Worm (Caenorhabditis elegans) whole organism, young adult: ENCODE results near the gene T04C12.9.
A peak's percentile ranks its signal among the peaks of the same experiment; 100 is the strongest.

ENCODE experiments used
- B0019.2 ChIP-seq: fragments of 200-800 bp; sonication (Bioruptor generic); conservative IDR thresholded peaks from 2 replicates; pipeline ENCODE4 v1.3.6; 2022; ENCODE audit warnings: missing genetic modification reagents, missing genetic modification characterization, missing compliant biosample characterization
- D2030.7 ChIP-seq: fragments of 200-800 bp; sonication (Bioruptor generic); IDR thresholded peaks from 2 replicates; pipeline ENCODE4 v1.3.6; 2022; ENCODE audit warnings: missing genetic modification reagents, missing genetic modification characterization, missing compliant biosample characterization
- F22D6.2 ChIP-seq: sonication (generic microtip); optimal IDR thresholded peaks from 2 replicates; lab custom pipeline; 2016; ENCODE audit warnings: mild to moderate bottlenecking, missing genetic modification characterization, missing compliant biosample characterization
- F33H1.4 ChIP-seq: fragments of 200-800 bp; sonication (Bioruptor generic); IDR thresholded peaks from 2 replicates; pipeline ENCODE4 v1.3.6; 2022; ENCODE audit warnings: missing genetic modification reagents, missing genetic modification characterization, missing compliant biosample characterization
- F37B4.10 ChIP-seq: fragments of 200-800 bp; sonication (Bioruptor generic); IDR thresholded peaks from 2 replicates; pipeline ENCODE4 v1.3.6; 2022; ENCODE audit warnings: missing genetic modification characterization, missing compliant biosample characterization
- F55B11.4 ChIP-seq: sonication (generic microtip); optimal IDR thresholded peaks from 2 replicates; lab custom pipeline; 2016; ENCODE audit warnings: missing compliant biosample characterization, missing genetic modification characterization, borderline replicate concordance; ENCODE audit not compliant: insufficient read depth
- Y56A3A.18 ChIP-seq: fragments of 200-800 bp; sonication (Bioruptor generic); IDR thresholded peaks from 2 replicates; pipeline ENCODE4 v1.3.6; 2022; ENCODE audit warnings: missing genetic modification reagents, missing genetic modification characterization, missing compliant biosample characterization
- aptf-3 ChIP-seq: fragments of 200-800 bp; sonication (Bioruptor generic); IDR thresholded peaks from 2 replicates; pipeline ENCODE4 v1.3.6; 2022; ENCODE audit warnings: missing genetic modification characterization, missing compliant biosample characterization
- attf-5 ChIP-seq: fragments of 200-800 bp; sonication (Bioruptor generic); optimal IDR thresholded peaks from 2 replicates; lab custom pipeline; 2018; ENCODE audit warnings: mild to moderate bottlenecking, missing genetic modification characterization, missing compliant biosample characterization
- bed-2 ChIP-seq: fragments of 200-800 bp; sonication (Bioruptor generic); IDR thresholded peaks from 2 replicates; pipeline ENCODE4 v1.3.6; 2022; ENCODE audit warnings: missing genetic modification reagents, missing genetic modification characterization, missing compliant biosample characterization
- cebp-1 ChIP-seq, 2 experiments: fragments of 200-800 bp in 1 of 2; sonication (Bioruptor generic) in 1 of 2; sonication (generic microtip) in 1 of 2; IDR thresholded peaks in 1 of 2; optimal IDR thresholded peaks in 1 of 2; 2 replicates each; pipeline versions ENCODE4 v1.3.6 to Lab custom; 2017 to 2022; ENCODE audit warnings: missing compliant biosample characterization in 2 of 2, missing genetic modification characterization in 2 of 2, mild to moderate bottlenecking in 1 of 2, missing genetic modification reagents in 1 of 2, moderate library complexity in 1 of 2
- ceh-40 ChIP-seq: fragments of 200-800 bp; sonication (Bioruptor generic); IDR thresholded peaks from 2 replicates; pipeline ENCODE4 v1.3.6; 2022; ENCODE audit warnings: missing genetic modification characterization, missing compliant biosample characterization
- ceh-79 ChIP-seq: sonication (generic microtip); optimal IDR thresholded peaks from 2 replicates; lab custom pipeline; 2017; ENCODE audit warnings: mild to moderate bottlenecking, missing genetic modification characterization, missing compliant biosample characterization
- ceh-91 ChIP-seq: fragments of 200-800 bp; sonication (Bioruptor generic); IDR thresholded peaks from 2 replicates; pipeline ENCODE4 v1.3.6; 2022; ENCODE audit warnings: missing genetic modification reagents, missing genetic modification characterization, missing compliant biosample characterization
- ekl-4 ChIP-seq: fragments of 200-800 bp; sonication (Bioruptor generic); IDR thresholded peaks from 2 replicates; pipeline ENCODE4 v1.3.6; 2022; ENCODE audit warnings: missing genetic modification reagents, missing genetic modification characterization, missing compliant biosample characterization
- hlh-12 ChIP-seq: sonication (generic microtip); optimal IDR thresholded peaks from 2 replicates; lab custom pipeline; 2016; ENCODE audit warnings: missing genetic modification characterization, missing compliant biosample characterization
- hlh-26 ChIP-seq: fragments of 200-800 bp; sonication (Bioruptor generic); conservative IDR thresholded peaks from 2 replicates; pipeline ENCODE4 v1.3.6; 2022; ENCODE audit warnings: missing genetic modification reagents, missing genetic modification characterization, missing compliant biosample characterization
- hmg-1.2 ChIP-seq: fragments of 200-800 bp; sonication (Bioruptor generic); IDR thresholded peaks from 2 replicates; pipeline ENCODE4 v1.3.6; 2022; ENCODE audit warnings: missing genetic modification reagents, missing genetic modification characterization, missing compliant biosample characterization
- hrde-1 ChIP-seq: sonication (generic microtip); optimal IDR thresholded peaks from 2 replicates; lab custom pipeline; 2016; ENCODE audit warnings: missing genetic modification characterization, mild to moderate bottlenecking, missing compliant biosample characterization, moderate library complexity, missing genotype, missing genetic modification reagents, borderline replicate concordance
- lag-1 ChIP-seq: fragments of 200-800 bp; sonication (Bioruptor generic); IDR thresholded peaks from 2 replicates; pipeline ENCODE4 v1.3.6; 2022; ENCODE audit warnings: missing genetic modification reagents, missing genetic modification characterization, missing compliant biosample characterization
- mcd-1 ChIP-seq: fragments of 200-800 bp; sonication (Bioruptor generic); IDR thresholded peaks from 2 replicates; pipeline ENCODE4 v1.3.6; 2022; ENCODE audit warnings: missing genetic modification reagents, missing genetic modification characterization, missing compliant biosample characterization
- mel-28 ChIP-seq: sonication (generic microtip); optimal IDR thresholded peaks from 2 replicates; lab custom pipeline; 2016; ENCODE audit warnings: borderline replicate concordance, mild to moderate bottlenecking, missing genetic modification characterization, missing compliant biosample characterization
- nhr-90 ChIP-seq: sonication (generic microtip); optimal IDR thresholded peaks from 2 replicates; lab custom pipeline; 2016; ENCODE audit warnings: missing genotype, mild to moderate bottlenecking, missing genetic modification characterization, missing compliant biosample characterization
- repo-1 ChIP-seq: sonication (generic microtip); optimal IDR thresholded peaks from 2 replicates; lab custom pipeline; 2017; ENCODE audit warnings: mild to moderate bottlenecking, missing genetic modification characterization, missing compliant biosample characterization
- sea-2 ChIP-seq: fragments of 200-800 bp; sonication (Bioruptor generic); IDR thresholded peaks from 2 replicates; pipeline ENCODE4 v1.3.6; 2022; ENCODE audit warnings: missing genetic modification characterization, missing compliant biosample characterization
- snpc-1.3 ChIP-seq: sonication (generic microtip); optimal IDR thresholded peaks from 2 replicates; lab custom pipeline; 2017; ENCODE audit warnings: missing genetic modification characterization, mild to moderate bottlenecking, missing compliant biosample characterization, antibody characterized with exemption, moderate library complexity, missing genotype, missing genetic modification reagents; ENCODE audit not compliant: insufficient read depth
- somi-1 ChIP-seq: fragments of 200-800 bp; sonication (Bioruptor generic); optimal IDR thresholded peaks from 2 replicates; lab custom pipeline; 2018; ENCODE audit warnings: mild to moderate bottlenecking, missing genetic modification characterization, missing compliant biosample characterization
- unc-62 ChIP-seq: fragments of 150-350 bp; optimal IDR thresholded peaks from 2 replicates; lab custom pipeline; 2014; ENCODE audit warnings: missing biosample characterization, missing genetic modification reagents, missing genetic modification characterization
- zfh-2 ChIP-seq: fragments of 200-800 bp; sonication (Bioruptor generic); conservative IDR thresholded peaks from 2 replicates; pipeline ENCODE4 v1.3.6; 2022; ENCODE audit warnings: missing genetic modification reagents, missing genetic modification characterization, missing compliant biosample characterization
- zim-3 ChIP-seq: sonication (generic microtip); optimal IDR thresholded peaks from 2 replicates; lab custom pipeline; 2017; ENCODE audit warnings: mild to moderate bottlenecking, missing genetic modification characterization, moderate library complexity, missing compliant biosample characterization
- ztf-28 ChIP-seq: fragments of 200-800 bp; sonication (Bioruptor generic); IDR thresholded peaks from 2 replicates; pipeline ENCODE4 v1.3.6; 2022; ENCODE audit warnings: missing genetic modification reagents, missing genetic modification characterization, missing compliant biosample characterization
- ztf-3 ChIP-seq: fragments of 200-800 bp; sonication (Bioruptor generic); optimal IDR thresholded peaks from 2 replicates; lab custom pipeline; 2018; ENCODE audit warnings: mild to moderate bottlenecking, missing genetic modification characterization, missing compliant biosample characterization
- ztf-6 ChIP-seq: fragments of 200-800 bp; sonication (Bioruptor generic); IDR thresholded peaks from 2 replicates; pipeline ENCODE4 v1.3.6; 2022; ENCODE audit warnings: missing genetic modification reagents, missing genetic modification characterization, missing compliant biosample characterization

T04C12.9 gene

DNA sequence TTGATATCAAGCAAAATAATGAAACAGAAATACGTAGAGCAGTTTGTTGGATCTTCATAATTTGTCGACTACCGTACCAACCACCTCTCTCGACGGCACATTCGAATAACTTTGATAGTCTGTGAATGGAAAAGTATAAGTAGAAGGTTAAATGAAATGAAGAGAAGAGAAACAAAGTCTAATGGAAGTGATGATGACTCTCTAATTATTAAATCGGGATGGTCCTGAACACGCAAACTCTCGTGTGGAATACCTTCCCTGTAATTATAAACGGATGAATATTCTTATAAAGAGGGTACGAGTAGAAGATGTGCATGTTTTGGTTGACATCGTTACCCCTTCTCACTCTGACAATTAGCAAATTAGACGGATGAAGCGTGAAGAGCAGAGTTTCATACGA is 40.2 kb downstream of the T04C12.9 start, which contains the start of the genes C13G3.12 and hot-6:
Gene C13G3.12, minus strand, starts transcription at position 101 of the 400 bp plus-strand sequence.
Gene hot-6, minus strand, starts transcription at position 121 of the 400 bp plus-strand sequence.
- TF ChIP-seq somi-1 (no peak), ztf-3 (GFP tag; lab: Kevin White, UChicago) (no peak), nhr-90 (tag; lab: Kevin White, UChicago) (no peak), B0019.2 (no peak), ceh-79 (tag; lab: Kevin White, UChicago) (no peak), snpc-1.3 (tag; lab: Kevin White, UChicago) (no peak), attf-5 (GFP tag; lab: Kevin White, UChicago) (no peak), sea-2 (GFP tag; lab: Robert Waterston, UW) (no peak), F55B11.4 (no peak), F37B4.10 (GFP tag; lab: Robert Waterston, UW) (no peak), bed-2 (GFP tag; lab: Robert Waterston, UW) (no peak), Y56A3A.18 (GFP tag; lab: Robert Waterston, UW) (no peak), F22D6.2 (tag; lab: Kevin White, UChicago) (no peak), ztf-28 (GFP tag; lab: Robert Waterston, UW) (no peak), ceh-91 (GFP tag; lab: Robert Waterston, UW) (no peak)

DNA sequence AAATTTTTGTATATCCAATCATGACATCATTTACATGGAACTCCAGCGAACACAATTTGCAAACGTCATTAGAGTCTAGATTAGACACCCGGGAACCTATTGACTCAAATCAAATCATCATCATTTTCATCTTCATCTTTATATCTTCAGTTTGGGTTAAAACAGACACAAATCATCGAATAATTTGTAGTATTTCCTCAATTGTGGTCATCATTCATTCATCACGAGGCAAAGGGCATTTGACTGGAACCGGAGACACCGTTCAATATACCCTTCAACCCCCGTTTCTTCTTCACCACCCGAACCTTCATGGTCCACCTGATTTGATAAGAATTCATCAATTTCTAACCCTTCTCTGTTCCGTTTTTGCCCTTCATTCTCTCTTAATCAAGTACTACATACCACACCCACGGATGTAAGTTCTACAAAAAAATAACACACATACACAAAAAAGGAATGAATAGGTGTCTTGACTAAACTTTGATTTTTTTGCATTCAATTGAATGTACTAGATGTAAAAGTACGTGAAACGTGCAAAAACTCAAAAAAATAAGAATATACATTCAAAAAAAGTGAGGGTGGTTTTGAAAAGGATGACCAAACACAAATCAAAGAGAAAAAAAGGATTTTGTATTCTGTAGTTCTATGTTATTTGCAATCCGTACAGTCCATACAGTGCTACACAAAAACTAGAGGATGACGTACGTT is 46.0 kb downstream of the T04C12.9 start:
- no peak for TF ChIP-seq mel-28 (tag; lab: Kevin White, UChicago)
- TF ChIP-seq ztf-6 (GFP tag; lab: Robert Waterston, UW), result no peak
- no peak for TF ChIP-seq hlh-26 (GFP tag; lab: Robert Waterston, UW)
- no peak for TF ChIP-seq zim-3 (tag; lab: Kevin White, UChicago)

DNA sequence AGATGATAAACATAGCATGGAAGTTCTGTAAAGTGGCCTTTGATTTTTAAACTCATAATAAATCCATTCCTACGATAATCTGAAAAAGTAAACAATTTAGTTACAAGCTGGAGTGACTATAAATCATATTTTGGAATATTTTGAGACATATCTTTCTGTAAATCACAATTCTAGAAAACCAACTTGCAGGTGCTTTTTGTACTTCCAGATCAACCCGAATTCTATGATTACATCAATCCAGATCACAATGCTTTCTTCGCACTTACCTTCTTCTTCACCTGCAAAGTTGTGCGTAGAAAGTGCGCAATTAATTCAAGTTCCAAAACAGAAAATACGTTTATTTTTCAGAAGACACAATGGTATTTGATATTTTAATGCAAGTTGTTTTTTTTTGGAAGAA is 48.3 kb downstream of the T04C12.9 start:
- no peak for TF ChIP-seq hlh-12 (tag; lab: Kevin White, UChicago)
- TF ChIP-seq D2030.7 (GFP tag; lab: Robert Waterston, UW), result no peak
- no peak for TF ChIP-seq cebp-1 (GFP tag; IDR thresholded peaks at IDR 0.05; lab: Robert Waterston, UW)
- no peak for TF ChIP-seq cebp-1 (tag; optimal IDR thresholded peaks at IDR 0.05; lab: Kevin White, UChicago)
- no peak for TF ChIP-seq ekl-4 (GFP tag; lab: Robert Waterston, UW)
- TF ChIP-seq F33H1.4, result no peak

DNA sequence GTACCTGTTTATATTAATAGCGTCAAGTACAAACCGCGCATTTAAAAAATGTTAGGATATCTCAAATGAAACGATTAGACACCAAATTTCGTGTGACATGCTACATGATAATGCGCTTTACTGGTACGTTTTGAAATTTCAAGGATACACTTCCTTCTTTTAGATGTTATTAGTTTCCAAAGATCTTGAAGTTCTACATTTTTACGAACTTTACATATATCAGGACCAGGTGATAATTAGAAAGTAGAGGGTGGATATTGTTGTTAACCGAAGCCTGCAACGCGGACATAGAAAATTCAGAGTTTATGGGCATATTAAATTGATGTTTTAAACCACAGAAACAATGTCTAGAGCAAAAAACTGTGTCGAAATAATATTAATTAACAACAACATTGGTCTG is 49.8 kb downstream of the T04C12.9 start:
- TF ChIP-seq zfh-2 (GFP tag; lab: Robert Waterston, UW) (no peak), repo-1 (tag; lab: Kevin White, UChicago) (no peak), lag-1 (GFP tag; lab: Robert Waterston, UW) (no peak), hrde-1 (tag; lab: Kevin White, UChicago) (no peak), ceh-40 (no peak), unc-62 (no peak), aptf-3 (GFP tag; lab: Robert Waterston, UW) (no peak)

DNA sequence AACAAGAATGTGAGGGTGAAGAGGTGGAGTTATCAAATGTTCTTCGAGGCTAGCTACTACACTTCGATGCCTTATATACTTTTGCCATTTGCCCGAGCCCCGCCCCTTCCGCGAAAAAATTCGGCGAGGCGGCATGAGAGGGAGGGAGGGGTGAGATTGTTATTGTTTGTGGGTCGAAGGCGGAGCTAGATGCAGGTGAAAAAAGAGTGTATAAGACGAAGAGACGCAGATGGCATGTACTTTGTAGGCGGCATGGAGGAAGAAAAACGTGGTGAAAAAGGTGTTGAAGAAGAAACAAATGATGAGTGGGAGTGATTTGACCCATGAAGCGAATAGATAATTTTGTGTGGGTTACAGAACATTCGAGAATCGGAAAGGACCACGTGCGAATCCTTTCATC is 50.6 kb downstream of the T04C12.9 start, which contains the start of gene C13G3.1:
Gene C13G3.1, minus strand, starts transcription at position 47 of the 400 bp plus-strand sequence.
- TF ChIP-seq hmg-1.2 (GFP tag; lab: Robert Waterston, UW) (peak; percentile 62), mcd-1 (GFP tag; lab: Robert Waterston, UW) (no peak)
